Worm (Caenorhabditis elegans) whole organism, L4 larva: Measurements from ENCODE around the gene F36H5.13.
A peak's percentile ranks its signal among the peaks of the same experiment; 100 is the strongest.

Experiments used
- F10B5.3 ChIP-seq: sonication (generic microtip); optimal IDR thresholded peaks from 2 replicates; lab custom pipeline; 2016; ENCODE audit warnings: mild to moderate bottlenecking, missing genetic modification characterization, missing compliant biosample characterization
- R02D3.7 ChIP-seq: fragments of 150-350 bp; sonication (generic microtip); optimal IDR thresholded peaks from 3 replicates; lab custom pipeline; 2014; ENCODE audit warnings: missing biosample characterization, missing genetic modification characterization
- T26A8.4 ChIP-seq: fragments of 200-800 bp; sonication (Bioruptor generic); IDR thresholded peaks from 2 replicates; pipeline ENCODE4 v1.3.6; 2022; ENCODE audit warnings: missing genetic modification characterization, missing compliant biosample characterization
- Y48G9A.11 ChIP-seq: fragments of 200-800 bp; sonication (Bioruptor generic); IDR thresholded peaks from 2 replicates; pipeline ENCODE4 v1.3.6; 2022; ENCODE audit warnings: missing genetic modification reagents, missing genetic modification characterization, missing compliant biosample characterization
- Y5F2A.4 ChIP-seq: fragments of 200-800 bp; sonication (Bioruptor generic); optimal IDR thresholded peaks from 2 replicates; lab custom pipeline; 2018; ENCODE audit warnings: mild to moderate bottlenecking, missing genetic modification characterization, missing compliant biosample characterization
- aha-1 ChIP-seq: fragments of 150-350 bp; peaks from one replicate; lab custom pipeline; 2014; ENCODE audit warnings: missing biosample characterization, missing genetic modification characterization
- attf-4 ChIP-seq: sonication (generic microtip); optimal IDR thresholded peaks from 3 replicates; lab custom pipeline; 2017; ENCODE audit warnings: missing biosample characterization, missing genetic modification characterization
- ceh-20 ChIP-seq: fragments of 200-800 bp; sonication (Bioruptor generic); IDR thresholded peaks from 2 replicates; pipeline ENCODE4 v1.3.6; 2022; ENCODE audit warnings: missing genetic modification reagents, missing genetic modification characterization, missing compliant biosample characterization
- ceh-32 ChIP-seq: sonication (generic microtip); optimal IDR thresholded peaks from 2 replicates; lab custom pipeline; 2016; ENCODE audit warnings: mild to moderate bottlenecking, missing genetic modification characterization, missing compliant biosample characterization; ENCODE audit not compliant: poor library complexity
- ceh-82 ChIP-seq: sonication (generic microtip); optimal IDR thresholded peaks from 2 replicates; lab custom pipeline; 2017; ENCODE audit warnings: missing biosample characterization, missing genetic modification characterization
- ces-1 ChIP-seq: fragments of 150-350 bp; sonication (generic microtip); optimal IDR thresholded peaks from 4 replicates; lab custom pipeline; 2014; ENCODE audit warnings: missing biosample characterization, missing genetic modification reagents, missing genetic modification characterization
- daf-16 ChIP-seq, 3 experiments: sonication (generic microtip); optimal IDR thresholded peaks; 2 replicates each; lab custom pipeline; 2016 to 2017; ENCODE audit warnings: missing genetic modification characterization in 3 of 3, missing genetic modification reagents in 3 of 3, mild to moderate bottlenecking in 2 of 3, missing compliant biosample characterization in 2 of 3, missing biosample characterization in 1 of 3, moderate library complexity in 1 of 3
- dmd-6 ChIP-seq: fragments of 200-800 bp; sonication (Bioruptor generic); IDR thresholded peaks from 2 replicates; pipeline ENCODE4 v1.3.6; 2022; ENCODE audit warnings: missing genetic modification reagents, missing genetic modification characterization, missing compliant biosample characterization
- dmd-8 ChIP-seq: fragments of 200-800 bp; sonication (Bioruptor generic); IDR thresholded peaks from 2 replicates; pipeline ENCODE4 v1.3.6; 2022; ENCODE audit warnings: missing genetic modification characterization, missing compliant biosample characterization
- dpl-1 ChIP-seq: fragments of 150-350 bp; optimal IDR thresholded peaks from 2 replicates; lab custom pipeline; 2014; ENCODE audit warnings: missing biosample characterization, missing genetic modification reagents, missing genetic modification characterization
- duxl-1 ChIP-seq: sonication (generic microtip); optimal IDR thresholded peaks from 2 replicates; lab custom pipeline; 2016; ENCODE audit warnings: mild to moderate bottlenecking, missing genetic modification characterization, moderate library complexity, missing compliant biosample characterization; ENCODE audit not compliant: poor library complexity
- gei-8 ChIP-seq: fragments of 200-800 bp; sonication (Bioruptor generic); optimal IDR thresholded peaks from 2 replicates; lab custom pipeline; 2018; ENCODE audit warnings: mild to moderate bottlenecking, missing genetic modification characterization, missing compliant biosample characterization
- hlh-11 ChIP-seq: fragments of 200-800 bp; sonication (Bioruptor generic); optimal IDR thresholded peaks from 2 replicates; lab custom pipeline; 2018; ENCODE audit warnings: mild to moderate bottlenecking, missing genetic modification characterization, missing compliant biosample characterization
- lim-7 ChIP-seq: fragments of 200-800 bp; sonication (Bioruptor generic); IDR thresholded peaks from 2 replicates; pipeline ENCODE4 v1.3.6; 2022; ENCODE audit warnings: missing genetic modification characterization, missing compliant biosample characterization
- lin-29 ChIP-seq: fragments of 200-800 bp; sonication (Bioruptor generic); IDR thresholded peaks from 2 replicates; pipeline ENCODE4 v1.3.6; 2022; ENCODE audit warnings: missing genetic modification reagents, missing genetic modification characterization, missing compliant biosample characterization
- lin-38 ChIP-seq: fragments of 200-800 bp; sonication (Bioruptor generic); IDR thresholded peaks from 2 replicates; pipeline ENCODE4 v1.3.6; 2022; ENCODE audit warnings: missing genetic modification reagents, missing genetic modification characterization, missing compliant biosample characterization
- lin-39 ChIP-seq: fragments of 150-350 bp; optimal IDR thresholded peaks from 2 replicates; lab custom pipeline; 2014; ENCODE audit warnings: missing biosample characterization, missing genetic modification reagents, missing genetic modification characterization
- lsy-2 ChIP-seq, 2 experiments: fragments of 150-350 bp in 1 of 2; sonication (generic microtip) in 1 of 2; optimal IDR thresholded peaks; 2 replicates each; lab custom pipeline; 2014 to 2017; ENCODE audit warnings: missing biosample characterization in 2 of 2, missing genetic modification characterization in 2 of 2
- madf-9 ChIP-seq: fragments of 200-800 bp; sonication (Bioruptor generic); conservative IDR thresholded peaks from 2 replicates; pipeline ENCODE4 v1.3.6; 2022; ENCODE audit warnings: missing genetic modification reagents, missing genetic modification characterization, missing compliant biosample characterization
- mdl-1 ChIP-seq, 2 experiments: fragments of 150-350 bp in 1 of 2; sonication (generic microtip) in 1 of 2; optimal IDR thresholded peaks; 2 replicates each; lab custom pipeline; 2014 to 2017; ENCODE audit warnings: missing biosample characterization in 2 of 2, missing genetic modification characterization in 2 of 2
- mep-1 ChIP-seq: fragments of 150-350 bp; sonication (generic microtip); optimal IDR thresholded peaks from 3 replicates; lab custom pipeline; 2014; ENCODE audit warnings: missing biosample characterization, missing genetic modification characterization
- nhr-11 ChIP-seq: fragments of 150-350 bp; optimal IDR thresholded peaks from 2 replicates; lab custom pipeline; 2014; ENCODE audit warnings: missing biosample characterization, missing genetic modification characterization
- nhr-28 ChIP-seq: fragments of 150-350 bp; optimal IDR thresholded peaks from 2 replicates; lab custom pipeline; 2014; ENCODE audit warnings: missing biosample characterization, missing genetic modification characterization
- nhr-41 ChIP-seq: fragments of 200-800 bp; sonication (Bioruptor generic); IDR thresholded peaks from 2 replicates; pipeline ENCODE4 v1.3.6; 2022; ENCODE audit warnings: missing genetic modification reagents, missing genetic modification characterization, missing compliant biosample characterization
- nhr-48 ChIP-seq: sonication (generic microtip); optimal IDR thresholded peaks from 2 replicates; lab custom pipeline; 2016; ENCODE audit warnings: mild to moderate bottlenecking, missing genetic modification characterization, missing compliant biosample characterization
- nhr-76 ChIP-seq: fragments of 150-350 bp; optimal IDR thresholded peaks from 2 replicates; lab custom pipeline; 2014; ENCODE audit warnings: missing biosample characterization, missing genetic modification characterization
- saeg-2 ChIP-seq: fragments of 200-800 bp; sonication (Bioruptor generic); IDR thresholded peaks from 2 replicates; pipeline ENCODE4 v1.3.6; 2022; ENCODE audit warnings: missing genetic modification reagents, missing genetic modification characterization, missing compliant biosample characterization
- tag-97 ChIP-seq: fragments of 200-800 bp; sonication (Bioruptor generic); IDR thresholded peaks from 2 replicates; pipeline ENCODE4 v1.3.6; 2022; ENCODE audit warnings: missing genetic modification characterization, missing compliant biosample characterization
- tra-1 ChIP-seq: fragments of 200-800 bp; sonication (Bioruptor generic); IDR thresholded peaks from 2 replicates; pipeline ENCODE4 v1.3.6; 2022; ENCODE audit warnings: missing genetic modification reagents, missing genetic modification characterization, missing compliant biosample characterization
- unc-62 ChIP-seq, 3 experiments: fragments of 150-350 bp in 1 of 3; sonication (generic microtip); optimal IDR thresholded peaks in 2 of 3; peaks in 1 of 3; 1 replicate in 1 of 3; 2 replicates in 2 of 3; lab custom pipeline; 2014 to 2017; ENCODE audit warnings: missing biosample characterization in 3 of 3, missing genetic modification characterization in 3 of 3, missing genetic modification reagents in 3 of 3, missing genotype in 1 of 3
- zfp-2 ChIP-seq: sonication (generic microtip); optimal IDR thresholded peaks from 2 replicates; lab custom pipeline; 2016; ENCODE audit warnings: mild to moderate bottlenecking, missing genetic modification characterization, missing compliant biosample characterization
- zip-2 ChIP-seq: fragments of 150-350 bp; optimal IDR thresholded peaks from 2 replicates; lab custom pipeline; 2014; ENCODE audit warnings: missing biosample characterization, missing genetic modification characterization
- ztf-7 ChIP-seq: fragments of 150-350 bp; optimal IDR thresholded peaks from 2 replicates; lab custom pipeline; 2014; ENCODE audit warnings: missing biosample characterization, missing genetic modification characterization

Gene F36H5.13

DNA sequence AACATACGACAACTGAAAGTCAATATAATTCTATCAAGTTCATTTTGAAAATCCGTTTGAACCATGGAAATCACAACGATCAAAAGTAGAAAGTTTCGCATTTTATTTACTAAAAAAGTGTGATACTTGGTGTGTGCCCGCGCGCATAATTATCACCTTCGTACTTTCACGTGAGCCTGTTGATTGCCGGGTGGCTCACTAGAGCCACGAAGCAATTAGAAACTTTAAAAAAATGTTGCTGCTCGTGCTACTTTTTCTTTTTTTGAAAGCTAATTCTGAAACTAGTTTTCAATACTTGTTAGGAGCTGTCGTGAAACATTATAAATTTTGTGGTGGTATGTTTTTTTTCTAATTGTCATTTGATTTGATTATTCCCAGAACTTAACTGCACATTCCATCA, 11.5 kb downstream of the F36H5.13 start, which contains the start of the genes irld-9 and irld-33:
TSS of gene irld-9 (minus strand) at position 101 of the 400 bp plus-strand sequence.
TSS of gene irld-33 (plus strand) at position 209 of the 400 bp plus-strand sequence.
- TF ChIP-seq lin-39 (no peak), aha-1 (peak; percentile 68), R02D3.7 (tag; lab: Kevin White, UChicago) (no peak), nhr-76 (tag; lab: Kevin White, UChicago) (no peak)

- TF ChIP-seq daf-16 (GFP tag; optimal IDR thresholded peaks at IDR 0.05; lab: Kevin White, UChicago), result no peak
- no peak for TF ChIP-seq daf-16 (tag; optimal IDR thresholded peaks at IDR 0.05; lab: Kevin White, UChicago)
- peak; percentile 98 for TF ChIP-seq duxl-1 (tag; lab: Kevin White, UChicago)
- TF ChIP-seq Y48G9A.11, result no peak
- no peak for TF ChIP-seq T26A8.4 (GFP tag; lab: Robert Waterston, UW)
- no peak for TF ChIP-seq ces-1 (GFP tag; lab: Kevin White, UChicago)
- peak in 1 of 2 experiments; percentile 34 for TF ChIP-seq unc-62 (GFP tag; optimal IDR thresholded peaks at IDR 0.05 in 1 of 2; lab: Kevin White, UChicago)
- TF ChIP-seq unc-62 (tag; optimal IDR thresholded peaks at IDR 0.05; lab: Kevin White, UChicago), result no peak
- TF ChIP-seq lsy-2 (tag; optimal IDR thresholded peaks at IDR 0.05; lab: Kevin White, UChicago), result no peak
- TF ChIP-seq lin-38 (GFP tag; lab: Robert Waterston, UW), result no peak
- TF ChIP-seq nhr-48 (tag; lab: Kevin White, UChicago), result no peak
- TF ChIP-seq hlh-11 (tag; lab: Kevin White, UChicago), result peak; percentile 50
- TF ChIP-seq ceh-82 (tag; lab: Kevin White, UChicago), result no peak
- TF ChIP-seq dmd-6 (GFP tag; lab: Robert Waterston, UW), result no peak; the same call in 1 of the 2 replicates
- no peak for TF ChIP-seq nhr-11 (tag; lab: Kevin White, UChicago)
- peak; percentile 13 for TF ChIP-seq nhr-28 (tag; lab: Kevin White, UChicago)
- TF ChIP-seq dmd-8 (GFP tag; lab: Robert Waterston, UW), result no peak
Measured at ce11 chrII:1736353-1736752, 14.0 kb downstream of the F36H5.13 start, which contains the start of gene ceh-83. TSS of gene ceh-83 (minus strand) at chrII:1736533.

- TF ChIP-seq lin-29 (no peak), R02D3.7 (tag; lab: Kevin White, UChicago) (no peak), unc-62 (GFP tag; optimal IDR thresholded peaks at IDR 0.05 in 1 of 2; lab: Kevin White, UChicago) (peak in 1 of 2 experiments; percentile 96), unc-62 (tag; optimal IDR thresholded peaks at IDR 0.05; lab: Kevin White, UChicago) (no peak)
Measured at ce11 chrII:1735145-1735544, 15.2 kb downstream of the F36H5.13 start.

- TF ChIP-seq F10B5.3 (tag; lab: Kevin White, UChicago) (no peak), ztf-7 (tag; lab: Kevin White, UChicago) (no peak), zfp-2 (tag; lab: Kevin White, UChicago) (no peak), lim-7 (GFP tag; lab: Robert Waterston, UW) (no peak), saeg-2 (GFP tag; lab: Robert Waterston, UW) (no peak), mep-1 (tag; lab: Kevin White, UChicago) (no peak), zip-2 (tag; lab: Kevin White, UChicago) (no peak), ceh-32 (tag; lab: Kevin White, UChicago) (no peak), ceh-20 (no peak), attf-4 (no peak), dpl-1 (GFP tag; lab: Kevin White, UChicago) (no peak), tra-1 (GFP tag; lab: Robert Waterston, UW) (no peak), mdl-1 (tag; optimal IDR thresholded peaks at IDR 0.05; lab: Kevin White, UChicago) (no peak), nhr-41 (no peak), Y5F2A.4 (GFP tag; lab: Kevin White, UChicago) (no peak), madf-9 (GFP tag; lab: Robert Waterston, UW) (no peak), tag-97 (no peak), ceh-82 (tag; lab: Kevin White, UChicago) (no peak), gei-8 (GFP tag; lab: Kevin White, UChicago) (no peak)
- TF ChIP-seq, all 104 proteins: peak for 0
Measured at ce11 chrII:1731932-1732331, 18.4 kb downstream of the F36H5.13 start, which contains the start of gene ceh-82. TSS of gene ceh-82 (plus strand) at chrII:1732232.
